Fruit fly (Drosophila melanogaster) whole organism, adult: Measurements from ENCODE around the gene topi.

ENCODE experiments used
- CG11617 ChIP-seq: fragments of 200-800 bp; sonication (Bioruptor generic); optimal IDR thresholded peaks from 2 replicates; lab custom pipeline; 2017; ENCODE audit warnings: mild to moderate bottlenecking, missing biosample characterization, missing genetic modification reagents, missing genetic modification characterization
- CG12768 ChIP-seq: fragments of 200-800 bp; sonication (Bioruptor generic); optimal IDR thresholded peaks from 2 replicates; lab custom pipeline; 2017; ENCODE audit warnings: missing biosample characterization, missing genetic modification characterization, mild to moderate bottlenecking, moderate library complexity, missing genetic modification reagents
- CG14711 ChIP-seq: fragments of 200-800 bp; sonication (Bioruptor generic); optimal IDR thresholded peaks from 2 replicates; lab custom pipeline; 2018; ENCODE audit warnings: missing biosample characterization, mild to moderate bottlenecking, missing genetic modification characterization, moderate library complexity
- CG1620 ChIP-seq: fragments of 200-800 bp; sonication (Bioruptor generic); optimal IDR thresholded peaks from 2 replicates; lab custom pipeline; 2016; ENCODE audit warnings: missing biosample characterization, missing genetic modification characterization
- CG33017 ChIP-seq: fragments of 200-800 bp; sonication (Bioruptor generic); optimal IDR thresholded peaks from 2 replicates; lab custom pipeline; 2018; ENCODE audit warnings: missing biosample characterization, mild to moderate bottlenecking, missing genetic modification characterization, moderate library complexity
- CG5204 ChIP-seq: fragments of 200-800 bp; sonication (Bioruptor generic); optimal IDR thresholded peaks from 2 replicates; lab custom pipeline; 2016; ENCODE audit warnings: missing biosample characterization, missing genetic modification characterization
- CG7045 ChIP-seq: fragments of 200-800 bp; sonication (Bioruptor generic); optimal IDR thresholded peaks from 2 replicates; lab custom pipeline; 2017; ENCODE audit warnings: missing biosample characterization, mild to moderate bottlenecking, missing genetic modification characterization
- CG7101 ChIP-seq: fragments of 200-800 bp; sonication (Bioruptor generic); optimal IDR thresholded peaks from 2 replicates; lab custom pipeline; 2018; ENCODE audit warnings: missing biosample characterization, mild to moderate bottlenecking, missing genetic modification characterization, moderate library complexity
- Clk ChIP-seq: fragments of 200-800 bp; sonication (Bioruptor generic); optimal IDR thresholded peaks from 2 replicates; lab custom pipeline; 2017; ENCODE audit warnings: missing biosample characterization, missing genetic modification characterization
- Crg-1 ChIP-seq: fragments of 200-800 bp; sonication (Bioruptor generic); optimal IDR thresholded peaks from 2 replicates; lab custom pipeline; 2016; ENCODE audit warnings: missing biosample characterization, missing genetic modification characterization
- Hr96 ChIP-seq: fragments of 200-800 bp; sonication (Bioruptor generic); optimal IDR thresholded peaks from 2 replicates; lab custom pipeline; 2016; ENCODE audit warnings: missing biosample characterization, missing genetic modification characterization
- Mnt ChIP-seq: fragments of 200-800 bp; sonication (Bioruptor generic); optimal IDR thresholded peaks from 2 replicates; lab custom pipeline; 2016; ENCODE audit warnings: missing biosample characterization, mild to moderate bottlenecking, missing genetic modification characterization
- bab1 ChIP-seq: fragments of 200-800 bp; sonication (Bioruptor generic); optimal IDR thresholded peaks from 3 replicates; lab custom pipeline; 2019; ENCODE audit warnings: missing biosample characterization, mild to moderate bottlenecking, missing genetic modification characterization, moderate library complexity
- cic ChIP-seq: fragments of 200-800 bp; sonication (Bioruptor generic); optimal IDR thresholded peaks from 2 replicates; lab custom pipeline; 2017; ENCODE audit warnings: missing biosample characterization, mild to moderate bottlenecking, missing genetic modification characterization, moderate library complexity
- cnc ChIP-seq, 2 experiments: fragments of >200 bp; optimal IDR thresholded peaks; 2 replicates each; lab custom pipeline; 2017
- kay ChIP-seq: fragments of 200-800 bp; sonication (Bioruptor generic); peaks from one replicate; lab custom pipeline; 2016; ENCODE audit warnings: missing biosample characterization, missing genetic modification characterization, borderline replicate concordance
- ovo ChIP-seq: fragments of 200-800 bp; sonication (Bioruptor generic); optimal IDR thresholded peaks from 2 replicates; lab custom pipeline; 2016; ENCODE audit warnings: missing biosample characterization, missing genetic modification characterization
- pad ChIP-seq: fragments of 200-800 bp; sonication (Bioruptor generic); optimal IDR thresholded peaks from 3 replicates; lab custom pipeline; 2017; ENCODE audit warnings: missing biosample characterization, missing genetic modification characterization, mild to moderate bottlenecking, moderate library complexity, missing genetic modification reagents
- tj ChIP-seq: fragments of 200-800 bp; sonication (Bioruptor generic); optimal IDR thresholded peaks from 3 replicates; lab custom pipeline; 2017; ENCODE audit warnings: missing biosample characterization, mild to moderate bottlenecking, missing genetic modification characterization, moderate library complexity
- toe ChIP-seq: fragments of 200-800 bp; sonication (Bioruptor generic); optimal IDR thresholded peaks from 2 replicates; lab custom pipeline; 2016; ENCODE audit warnings: missing biosample characterization, missing genetic modification characterization

topi gene

dm6 chr3R:9767620-9768592 lies 7.0 kb upstream of the topi start, which contains the start of gene Naa80:
Naa80 (plus strand) TSS chr3R:9767834.
- TF ChIP-seq toe (GFP tag; lab: Kevin White, UChicago), result peak; percentile 63
- peak; percentile 82 for TF ChIP-seq CG7101 (tag; lab: Kevin White, UChicago)
- no peak for TF ChIP-seq cnc (optimal IDR thresholded peaks at IDR 0.05; lab: Kevin White, UChicago)
- TF ChIP-seq Hr96 (GFP tag; lab: Kevin White, UChicago), result peak; percentile 38
- TF ChIP-seq CG1620 (GFP tag; lab: Kevin White, UChicago), result peak; percentile 95
- TF ChIP-seq Crg-1, result peak; percentile 96
- TF ChIP-seq CG7045 (GFP tag; lab: Kevin White, UChicago), result peak; percentile 65
- TF ChIP-seq bab1, result peak; percentile 56
- no peak for TF ChIP-seq kay
- TF ChIP-seq cic, result peak; percentile 88
- peak; percentile 55 for TF ChIP-seq CG14711 (tag; lab: Kevin White, UChicago)
- peak; percentile 82 for TF ChIP-seq CG12768 (GFP tag; lab: Kevin White, UChicago)
- TF ChIP-seq CG33017 (tag; lab: Kevin White, UChicago), result peak; percentile 69
- peak; percentile 80 for TF ChIP-seq pad (GFP tag; lab: Kevin White, UChicago)
- TF ChIP-seq ovo (GFP tag; lab: Kevin White, UChicago), result peak; percentile 64
- peak; percentile 21 for TF ChIP-seq tj
- peak; percentile 92 for TF ChIP-seq Mnt (GFP tag; lab: Kevin White, UChicago)
- peak; percentile 57 for TF ChIP-seq CG11617 (GFP tag; lab: Kevin White, UChicago)
- TF ChIP-seq CG5204 (GFP tag; lab: Kevin White, UChicago), result no peak
- peak; percentile 67 for TF ChIP-seq Clk (GFP tag; lab: Kevin White, UChicago)

dm6 chr3R:9768884-9769283 lies 6.0 kb upstream of the topi start, which contains the start of gene MED6:
MED6 (minus strand) TSS chr3R:9768984.
- TF ChIP-seq CG12768 (GFP tag; lab: Kevin White, UChicago) (no peak), CG33017 (tag; lab: Kevin White, UChicago) (no peak), Clk (GFP tag; lab: Kevin White, UChicago) (no peak), CG5204 (GFP tag; lab: Kevin White, UChicago) (no peak), bab1 (no peak), Hr96 (GFP tag; lab: Kevin White, UChicago) (no peak), CG11617 (GFP tag; lab: Kevin White, UChicago) (no peak), tj (no peak), cic (no peak), CG1620 (GFP tag; lab: Kevin White, UChicago) (no peak), ovo (GFP tag; lab: Kevin White, UChicago) (no peak), Crg-1 (no peak), CG7101 (tag; lab: Kevin White, UChicago) (no peak), cnc (optimal IDR thresholded peaks at IDR 0.05; lab: Kevin White, UChicago) (no peak), kay (no peak)

dm6 chr3R:9770127-9770526 lies 4.8 kb upstream of the topi start:
- no peak for TF ChIP-seq CG7045 (GFP tag; lab: Kevin White, UChicago)

- peak; percentile 97 for TF ChIP-seq CG7101 (tag; lab: Kevin White, UChicago)
- TF ChIP-seq CG7045 (GFP tag; lab: Kevin White, UChicago), result peak; percentile 94
- peak; percentile 97 for TF ChIP-seq CG5204 (GFP tag; lab: Kevin White, UChicago)
- peak; percentile 88 for TF ChIP-seq Crg-1
- TF ChIP-seq Mnt (GFP tag; lab: Kevin White, UChicago), result peak; percentile 92
- TF ChIP-seq cic, result peak; percentile 94
- TF ChIP-seq CG12768 (GFP tag; lab: Kevin White, UChicago), result peak; percentile 97
- TF ChIP-seq CG14711 (tag; lab: Kevin White, UChicago), result peak; percentile 92
- peak; percentile 95 for TF ChIP-seq CG1620 (GFP tag; lab: Kevin White, UChicago)
- TF ChIP-seq CG11617 (GFP tag; lab: Kevin White, UChicago), result peak; percentile 96
- peak; percentile 98 for TF ChIP-seq bab1
- TF ChIP-seq pad (GFP tag; lab: Kevin White, UChicago), result peak; percentile 84
- TF ChIP-seq cnc (optimal IDR thresholded peaks at IDR 0.05; lab: Kevin White, UChicago), result no peak
- peak; percentile 96 for TF ChIP-seq toe (GFP tag; lab: Kevin White, UChicago)
- no peak for TF ChIP-seq kay
- peak; percentile 98 for TF ChIP-seq CG33017 (tag; lab: Kevin White, UChicago)
- TF ChIP-seq Clk (GFP tag; lab: Kevin White, UChicago), result peak; percentile 91
- peak; percentile 78 for TF ChIP-seq tj
- TF ChIP-seq Hr96 (GFP tag; lab: Kevin White, UChicago), result peak; percentile 95
- peak; percentile 88 for TF ChIP-seq ovo (GFP tag; lab: Kevin White, UChicago)
These were observed 3.4 kb upstream of the topi start, which contains the start of gene CG9471 for dm6 chr3R:9771519-9771972. CG9471 (minus strand) TSS chr3R:9771542.

dm6 chr3R:9774147-9774546 lies 774 bp upstream of the topi start, which contains the start of gene Whamy:
Whamy (minus strand) TSS chr3R:9774419.
- TF ChIP-seq cic (peak; percentile 92), cnc (optimal IDR thresholded peaks at IDR 0.05; lab: Kevin White, UChicago) (no peak), Mnt (GFP tag; lab: Kevin White, UChicago) (peak; percentile 36), CG33017 (tag; lab: Kevin White, UChicago) (peak; percentile 12), CG12768 (GFP tag; lab: Kevin White, UChicago) (peak; percentile 5)
